Fruit fly (Drosophila melanogaster) whole organism, adult: ENCODE results near the gene CG7276.
A peak's percentile ranks its signal among the peaks of the same experiment; 100 is the strongest.

Source experiments
- CG11617 ChIP-seq: fragments of 200-800 bp; sonication (Bioruptor generic); optimal IDR thresholded peaks from 2 replicates; lab custom pipeline; 2017; ENCODE audit warnings: mild to moderate bottlenecking, missing biosample characterization, missing genetic modification reagents, missing genetic modification characterization
- CG33017 ChIP-seq: fragments of 200-800 bp; sonication (Bioruptor generic); optimal IDR thresholded peaks from 2 replicates; lab custom pipeline; 2018; ENCODE audit warnings: missing biosample characterization, mild to moderate bottlenecking, missing genetic modification characterization, moderate library complexity
- CG5204 ChIP-seq: fragments of 200-800 bp; sonication (Bioruptor generic); optimal IDR thresholded peaks from 2 replicates; lab custom pipeline; 2016; ENCODE audit warnings: missing biosample characterization, missing genetic modification characterization
- CG7101 ChIP-seq: fragments of 200-800 bp; sonication (Bioruptor generic); optimal IDR thresholded peaks from 2 replicates; lab custom pipeline; 2018; ENCODE audit warnings: missing biosample characterization, mild to moderate bottlenecking, missing genetic modification characterization, moderate library complexity
- Crg-1 ChIP-seq: fragments of 200-800 bp; sonication (Bioruptor generic); optimal IDR thresholded peaks from 2 replicates; lab custom pipeline; 2016; ENCODE audit warnings: missing biosample characterization, missing genetic modification characterization
- Mnt ChIP-seq: fragments of 200-800 bp; sonication (Bioruptor generic); optimal IDR thresholded peaks from 2 replicates; lab custom pipeline; 2016; ENCODE audit warnings: missing biosample characterization, mild to moderate bottlenecking, missing genetic modification characterization
- kay ChIP-seq: fragments of 200-800 bp; sonication (Bioruptor generic); peaks from one replicate; lab custom pipeline; 2016; ENCODE audit warnings: missing biosample characterization, missing genetic modification characterization, borderline replicate concordance

dm6 chr3L:15508233-15508632 lies 10.2 kb downstream of the CG7276 start, which contains the start of gene CG7841:
- TF ChIP-seq Mnt (GFP tag; lab: Kevin White, UChicago) = peak; percentile 99
- TF ChIP-seq kay (GFP tag; lab: Kevin White, UChicago) = peak; percentile 98
- peak; percentile 95 for TF ChIP-seq Crg-1 (GFP tag; lab: Kevin White, UChicago)
- TF ChIP-seq CG11617 (GFP tag; lab: Kevin White, UChicago) = peak; percentile 99
- TF ChIP-seq CG7101 = peak; percentile 99
- TF ChIP-seq CG5204 (GFP tag; lab: Kevin White, UChicago) = no peak
- peak; percentile 99 for TF ChIP-seq CG33017 (tag; lab: Kevin White, UChicago)
